Worm (Caenorhabditis elegans) whole organism, L2 larva: ENCODE measurements around the gene nhr-18.

Source experiments
- F13H6.1 ChIP-seq: sonication (generic microtip); optimal IDR thresholded peaks from 2 replicates; lab custom pipeline; 2016; ENCODE audit warnings: missing genetic modification characterization, missing compliant biosample characterization
- aly-2 ChIP-seq: fragments of 150-350 bp; optimal IDR thresholded peaks from 2 replicates; lab custom pipeline; 2014; ENCODE audit warnings: missing biosample characterization, missing genetic modification characterization
- dmd-4 ChIP-seq: sonication (generic microtip); optimal IDR thresholded peaks from 2 replicates; lab custom pipeline; 2017; ENCODE audit warnings: missing biosample characterization, missing genetic modification characterization
- elt-3 ChIP-seq: sonication (generic microtip); optimal IDR thresholded peaks from 2 replicates; lab custom pipeline; 2017; ENCODE audit warnings: missing biosample characterization, missing genetic modification characterization
- lin-11 ChIP-seq: fragments of 150-350 bp; sonication (generic microtip); optimal IDR thresholded peaks from 2 replicates; lab custom pipeline; 2014; ENCODE audit warnings: missing biosample characterization, missing genetic modification characterization, inconsistent platforms, mixed read lengths
- nhr-23 ChIP-seq: fragments of 150-350 bp; optimal IDR thresholded peaks from 2 replicates; lab custom pipeline; 2014; ENCODE audit warnings: missing biosample characterization, missing genetic modification reagents, missing genetic modification characterization
- sem-4 ChIP-seq: fragments of 150-350 bp; optimal IDR thresholded peaks from 2 replicates; lab custom pipeline; 2014; ENCODE audit warnings: missing biosample characterization, missing genetic modification reagents, missing genetic modification characterization
- unc-55 ChIP-seq: fragments of 150-350 bp; sonication (generic microtip); optimal IDR thresholded peaks from 3 replicates; lab custom pipeline; 2014; ENCODE audit warnings: missing biosample characterization, missing genetic modification reagents, missing genetic modification characterization

ce11 chrV:2242630-2243029 is 15.6 kb downstream of the nhr-18 start, which contains the start of gene cyp-33C3:
- TF ChIP-seq dmd-4 (tag; lab: Kevin White, UChicago), result no peak
- TF ChIP-seq elt-3, result no peak
- no peak for TF ChIP-seq sem-4 (tag; lab: Kevin White, UChicago)
- no peak for TF ChIP-seq unc-55 (GFP tag; lab: Kevin White, UChicago)
- TF ChIP-seq aly-2 (tag; lab: Kevin White, UChicago), result no peak
- TF ChIP-seq F13H6.1, result no peak
- TF ChIP-seq nhr-23, result no peak
- no peak for TF ChIP-seq lin-11 (tag; lab: Kevin White, UChicago)
